Fruit fly (Drosophila melanogaster) whole organism, embryonic: ENCODE data around the gene RSG7.

Source experiments
- Abd-B ChIP-seq: fragments of 200-800 bp; sonication (Bioruptor generic); optimal IDR thresholded peaks from 2 replicates; lab custom pipeline; 2018; ENCODE audit warnings: missing biosample characterization, mild to moderate bottlenecking, missing genetic modification characterization, moderate library complexity
- CG10209 ChIP-seq: fragments of 200-800 bp; sonication (Bioruptor generic); optimal IDR thresholded peaks from 3 replicates; lab custom pipeline; 2017; ENCODE audit warnings: missing biosample characterization, mild to moderate bottlenecking, missing genetic modification characterization, missing genetic modification reagents
- CG10321 ChIP-seq: fragments of 200-800 bp; sonication (Bioruptor generic); IDR thresholded peaks from 2 replicates; pipeline ENCODE4 v1.3.6; 2022; ENCODE audit warnings: missing biosample characterization, missing genetic modification characterization
- CG11504 ChIP-seq: fragments of 200-800 bp; sonication (Bioruptor generic); optimal IDR thresholded peaks from 3 replicates; lab custom pipeline; 2019; ENCODE audit warnings: missing biosample characterization, mild to moderate bottlenecking, missing genetic modification characterization, moderate library complexity
- CG1233 ChIP-seq: fragments of 200-800 bp; sonication (Bioruptor generic); optimal IDR thresholded peaks from 4 replicates; lab custom pipeline; 2018; ENCODE audit warnings: missing biosample characterization, mild to moderate bottlenecking, missing genetic modification characterization
- CG14050 ChIP-seq: fragments of 200-800 bp; sonication (Bioruptor generic); IDR thresholded peaks from 3 replicates; pipeline ENCODE4 v1.3.6; 2022; ENCODE audit warnings: missing biosample characterization, missing genetic modification characterization
- CG16863 ChIP-seq: fragments of 200-800 bp; sonication (Bioruptor generic); optimal IDR thresholded peaks from 3 replicates; lab custom pipeline; 2016; ENCODE audit warnings: missing biosample characterization, missing genetic modification characterization
- CG17359 ChIP-seq: fragments of 200-800 bp; sonication (Bioruptor generic); optimal IDR thresholded peaks from 3 replicates; lab custom pipeline; 2018; ENCODE audit warnings: missing biosample characterization, mild to moderate bottlenecking, missing genetic modification characterization, moderate library complexity
- CG17361 ChIP-seq: fragments of 200-800 bp; sonication (Bioruptor generic); IDR thresholded peaks from 3 replicates; pipeline ENCODE4 v1.3.6; 2022; ENCODE audit warnings: missing biosample characterization, missing genetic modification characterization
- CG17829 ChIP-seq: fragments of 200-800 bp; optimal IDR thresholded peaks from 2 replicates; lab custom pipeline; 2019; ENCODE audit warnings: missing biosample characterization, mild to moderate bottlenecking, missing genetic modification characterization, moderate library complexity
- CG1792 ChIP-seq: fragments of 200-800 bp; sonication (Bioruptor generic); optimal IDR thresholded peaks from 2 replicates; lab custom pipeline; 2016; ENCODE audit warnings: missing biosample characterization, missing genetic modification characterization
- CG18262 ChIP-seq: fragments of 200-800 bp; optimal IDR thresholded peaks from 3 replicates; lab custom pipeline; 2019; ENCODE audit warnings: missing biosample characterization, mild to moderate bottlenecking, missing genetic modification characterization, moderate library complexity
- CG31441 ChIP-seq: fragments of 200-800 bp; sonication (Bioruptor generic); IDR thresholded peaks from 2 replicates; pipeline ENCODE4 v1.3.6; 2022; ENCODE audit warnings: missing biosample characterization, missing genetic modification characterization
- CG33557 ChIP-seq: fragments of 200-800 bp; sonication (Bioruptor generic); optimal IDR thresholded peaks from 2 replicates; lab custom pipeline; 2019; ENCODE audit warnings: missing biosample characterization, mild to moderate bottlenecking, missing genetic modification characterization, moderate library complexity
- CG6654 ChIP-seq: fragments of 200-800 bp; sonication (Bioruptor generic); optimal IDR thresholded peaks from 2 replicates; lab custom pipeline; 2017; ENCODE audit warnings: missing biosample characterization, mild to moderate bottlenecking, missing genetic modification characterization
- CG6683 ChIP-seq: fragments of 200-800 bp; sonication (Bioruptor generic); optimal IDR thresholded peaks from 2 replicates; lab custom pipeline; 2017; ENCODE audit warnings: missing biosample characterization, mild to moderate bottlenecking, missing genetic modification characterization, missing genetic modification reagents
- CG8290 ChIP-seq, 3 experiments: fragments of 200-800 bp; sonication (Bioruptor generic); optimal IDR thresholded peaks; 2 replicates each; lab custom pipeline; 2016 to 2019; ENCODE audit warnings: missing biosample characterization in 3 of 3, missing genetic modification characterization in 3 of 3, mild to moderate bottlenecking in 2 of 3, moderate library complexity in 1 of 3
- CG9609 ChIP-seq: fragments of 200-800 bp; sonication (Bioruptor generic); optimal IDR thresholded peaks from 3 replicates; lab custom pipeline; 2016; ENCODE audit warnings: missing biosample characterization, missing genetic modification characterization
- CoRest ChIP-seq: fragments of 200-800 bp; sonication (Bioruptor generic); optimal IDR thresholded peaks from 3 replicates; lab custom pipeline; 2018; ENCODE audit warnings: missing biosample characterization, mild to moderate bottlenecking, missing genetic modification characterization, moderate library complexity
- Drgx ChIP-seq: fragments of 200-800 bp; sonication (Bioruptor generic); IDR thresholded peaks from 2 replicates; pipeline ENCODE4 v1.3.6; 2022; ENCODE audit warnings: missing biosample characterization, missing genetic modification characterization
- ERR ChIP-seq: fragments of 200-800 bp; sonication (Bioruptor generic); optimal IDR thresholded peaks from 2 replicates; lab custom pipeline; 2016; ENCODE audit warnings: missing biosample characterization, missing genetic modification characterization
- Eip74EF ChIP-seq, 2 experiments: fragments of 200-800 bp in 1 of 2; fragments of >200 bp in 1 of 2; sonication (Bioruptor generic) in 1 of 2; optimal IDR thresholded peaks; 2 replicates each; lab custom pipeline; 2017 to 2019; ENCODE audit warnings: missing biosample characterization in 2 of 2, missing genetic modification characterization in 2 of 2, mild to moderate bottlenecking in 1 of 2, moderate library complexity in 1 of 2
- Hmr ChIP-seq: fragments of 200-800 bp; sonication (Bioruptor generic); optimal IDR thresholded peaks from 3 replicates; lab custom pipeline; 2017; ENCODE audit warnings: mild to moderate bottlenecking, missing biosample characterization, missing genetic modification reagents, missing genetic modification characterization
- Lhr ChIP-seq: fragments of 200-800 bp; sonication (Bioruptor generic); optimal IDR thresholded peaks from 3 replicates; lab custom pipeline; 2017; ENCODE audit warnings: mild to moderate bottlenecking, missing biosample characterization, missing genetic modification reagents, missing genetic modification characterization
- Opbp ChIP-seq: fragments of 200-800 bp; sonication (Bioruptor generic); IDR thresholded peaks from 3 replicates; pipeline ENCODE4 v1.3.6; 2022; ENCODE audit warnings: missing biosample characterization, missing genetic modification characterization; ENCODE audit not compliant: partially characterized antibody
- Side ChIP-seq: fragments of 200-800 bp; sonication (Bioruptor generic); optimal IDR thresholded peaks from 2 replicates; lab custom pipeline; 2016; ENCODE audit warnings: missing biosample characterization, missing genetic modification characterization
- Xrp1 ChIP-seq: fragments of 200-800 bp; sonication (Bioruptor generic); IDR thresholded peaks from 2 replicates; pipeline ENCODE4 v1.3.6; 2022; ENCODE audit warnings: missing biosample characterization, missing genetic modification characterization
- abd-A ChIP-seq: fragments of 200-800 bp; sonication (Bioruptor generic); optimal IDR thresholded peaks from 3 replicates; lab custom pipeline; 2019; ENCODE audit warnings: missing biosample characterization, mild to moderate bottlenecking, missing genetic modification characterization, moderate library complexity
- amos ChIP-seq: fragments of 200-800 bp; sonication (Bioruptor generic); IDR thresholded peaks from 2 replicates; pipeline ENCODE4 v1.3.6; 2022; ENCODE audit warnings: missing biosample characterization, missing genetic modification characterization; ENCODE audit not compliant: partially characterized antibody
- bcd ChIP-seq: fragments of 200-800 bp; sonication (Bioruptor generic); optimal IDR thresholded peaks from 2 replicates; lab custom pipeline; 2017; ENCODE audit warnings: missing biosample characterization, mild to moderate bottlenecking, missing genetic modification characterization
- ci ChIP-seq: fragments of 200-800 bp; sonication (Bioruptor generic); IDR thresholded peaks from 3 replicates; pipeline ENCODE4 v1.3.6; 2022; ENCODE audit warnings: missing biosample characterization, missing genetic modification characterization
- croc ChIP-seq: fragments of 200-800 bp; sonication (Bioruptor generic); conservative IDR thresholded peaks from 3 replicates; pipeline ENCODE4 v1.3.6; 2022; ENCODE audit warnings: missing biosample characterization, missing genetic modification characterization
- dati ChIP-seq: fragments of 200-800 bp; sonication (Bioruptor generic); IDR thresholded peaks from 2 replicates; pipeline ENCODE4 v1.3.6; 2022; ENCODE audit warnings: missing biosample characterization, missing genetic modification characterization
- dmrt11E ChIP-seq: fragments of 200-800 bp; sonication (Bioruptor generic); optimal IDR thresholded peaks from 3 replicates; lab custom pipeline; 2018; ENCODE audit warnings: missing biosample characterization, mild to moderate bottlenecking, missing genetic modification characterization, moderate library complexity
- dmrt99B ChIP-seq: fragments of 200-800 bp; sonication (Bioruptor generic); optimal IDR thresholded peaks from 2 replicates; lab custom pipeline; 2018; ENCODE audit warnings: missing biosample characterization, mild to moderate bottlenecking, missing genetic modification characterization, moderate library complexity
- dpn ChIP-seq, 2 experiments: fragments of 200-800 bp; sonication (Bioruptor generic); optimal IDR thresholded peaks; 3 replicates each; lab custom pipeline; 2016; ENCODE audit warnings: missing biosample characterization in 2 of 2, missing genetic modification characterization in 2 of 2
- esg ChIP-seq: fragments of 200-800 bp; sonication (Bioruptor generic); conservative IDR thresholded peaks from 2 replicates; pipeline ENCODE4 v1.3.6; 2022; ENCODE audit warnings: missing biosample characterization, missing genetic modification characterization
- ewg ChIP-seq: fragments of 200-800 bp; sonication (Bioruptor generic); optimal IDR thresholded peaks from 3 replicates; lab custom pipeline; 2017; ENCODE audit warnings: mild to moderate bottlenecking, missing biosample characterization, missing genetic modification reagents, missing genetic modification characterization
- gce ChIP-seq: fragments of 200-800 bp; sonication (Bioruptor generic); IDR thresholded peaks from 3 replicates; pipeline ENCODE4 v1.3.6; 2022; ENCODE audit warnings: missing biosample characterization, missing genetic modification characterization
- h ChIP-seq: fragments of >200 bp; optimal IDR thresholded peaks from 2 replicates; lab custom pipeline; 2017
- lab ChIP-seq: fragments of 200-800 bp; sonication (Bioruptor generic); optimal IDR thresholded peaks from 3 replicates; lab custom pipeline; 2017; ENCODE audit warnings: missing biosample characterization, missing genetic modification characterization, mild to moderate bottlenecking, moderate library complexity, missing genetic modification reagents
- mam ChIP-seq: fragments of 200-800 bp; sonication (Bioruptor generic); optimal IDR thresholded peaks from 3 replicates; lab custom pipeline; 2016; ENCODE audit warnings: missing biosample characterization, missing genetic modification characterization
- nau ChIP-seq: fragments of 200-800 bp; sonication (Bioruptor generic); optimal IDR thresholded peaks from 3 replicates; lab custom pipeline; 2017; ENCODE audit warnings: missing biosample characterization, mild to moderate bottlenecking, missing genetic modification characterization, missing genetic modification reagents
- oc ChIP-seq: fragments of 200-800 bp; sonication (Bioruptor generic); optimal IDR thresholded peaks from 2 replicates; lab custom pipeline; 2018; ENCODE audit warnings: missing biosample characterization, mild to moderate bottlenecking, missing genetic modification characterization, moderate library complexity
- odd ChIP-seq: fragments of 200-800 bp; sonication (Bioruptor generic); optimal IDR thresholded peaks from 2 replicates; lab custom pipeline; 2017; ENCODE audit warnings: missing biosample characterization, mild to moderate bottlenecking, missing genetic modification characterization
- ranshi ChIP-seq: fragments of 200-800 bp; sonication (Bioruptor generic); IDR thresholded peaks from 2 replicates; pipeline ENCODE4 v1.3.6; 2022; ENCODE audit warnings: missing biosample characterization, missing genetic modification characterization
- sr ChIP-seq: fragments of 200-800 bp; sonication (Bioruptor generic); IDR thresholded peaks from 3 replicates; pipeline ENCODE4 v1.3.6; 2022; ENCODE audit warnings: missing biosample characterization, missing genetic modification characterization
- stc ChIP-seq: fragments of 200-800 bp; sonication (Bioruptor generic); IDR thresholded peaks from 2 replicates; pipeline ENCODE4 v1.3.6; 2022; ENCODE audit warnings: missing biosample characterization, missing genetic modification characterization
- tgo ChIP-seq: fragments of 200-800 bp; sonication (Bioruptor generic); IDR thresholded peaks from 3 replicates; pipeline ENCODE4 v1.3.6; 2022; ENCODE audit warnings: missing biosample characterization, missing genetic modification characterization
- ttk ChIP-seq: fragments of 200-800 bp; sonication (Bioruptor generic); IDR thresholded peaks from 2 replicates; pipeline ENCODE4 v2.1.2; 2022; ENCODE audit warnings: missing biosample characterization, missing genetic modification characterization
- yki ChIP-seq: fragments of >200 bp; optimal IDR thresholded peaks from 3 replicates; lab custom pipeline; 2018

Gene RSG7

DNA sequence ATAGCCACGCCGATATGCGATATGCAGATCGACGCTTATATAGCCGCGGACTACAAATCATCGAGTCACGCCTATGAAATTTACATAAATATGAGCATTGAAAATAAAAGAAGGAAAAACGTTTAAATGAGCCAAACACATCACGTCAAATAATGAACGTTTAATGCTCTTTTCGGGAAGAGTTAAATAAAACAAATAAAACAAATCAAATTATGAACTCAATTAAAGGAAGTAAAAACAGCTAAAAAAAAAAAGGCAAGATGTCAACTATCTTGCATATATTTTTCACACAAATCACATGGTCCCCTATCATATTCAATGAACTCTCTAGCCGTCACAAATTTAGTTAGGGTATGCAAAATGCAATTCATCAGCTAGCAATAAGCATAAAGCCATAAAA is 23.4 kb upstream of the RSG7 start (continued):
- TF ChIP-seq CG1792 = no peak
- no peak for TF ChIP-seq ttk (GFP tag; lab: Robert Waterston, UW)
- peak; percentile 65 for TF ChIP-seq CG11504
- TF ChIP-seq stc (GFP tag; lab: Robert Waterston, UW) = peak; percentile 38; the same call in 1 of the 2 replicates
- 0 out of 2 replicates have a peak, but pooled peaks have one; percentile 6 for TF ChIP-seq esg (GFP tag; lab: Robert Waterston, UW)
- no peak for TF ChIP-seq ranshi (GFP tag; lab: Robert Waterston, UW)
- TF ChIP-seq ci (GFP tag; lab: Robert Waterston, UW) = peak; percentile 45; the same call in 1 of the 3 replicates
- TF ChIP-seq dmrt11E (tag; lab: Kevin White, UChicago) = no peak
- no peak for TF ChIP-seq gce (GFP tag; lab: Robert Waterston, UW)
- no peak for TF ChIP-seq CG1233
- TF ChIP-seq odd (GFP tag; lab: Kevin White, UChicago) = no peak
- no peak for TF ChIP-seq CG10321 (GFP tag; lab: Robert Waterston, UW)
- no peak for TF ChIP-seq ewg (GFP tag; lab: Kevin White, UChicago)
- no peak for TF ChIP-seq CG16863 (GFP tag; lab: Kevin White, UChicago)
- TF ChIP-seq Opbp (GFP tag; lab: Robert Waterston, UW) = no peak
- TF ChIP-seq CG31441 (GFP tag; lab: Robert Waterston, UW) = no peak
- TF ChIP-seq CG6654 = no peak
- TF ChIP-seq Eip74EF (GFP tag; optimal IDR thresholded peaks at IDR 0.05; lab: Kevin White, UChicago) = peak in 1 of 2 experiments; percentile 5
- no peak for TF ChIP-seq Side (GFP tag; lab: Kevin White, UChicago)
- TF ChIP-seq Drgx = no peak
- TF ChIP-seq oc (tag; lab: Kevin White, UChicago) = no peak
- TF ChIP-seq CG17361 = no peak
- TF ChIP-seq mam (GFP tag; lab: Kevin White, UChicago) = no peak
- TF ChIP-seq Hmr (GFP tag; lab: Kevin White, UChicago) = no peak
- TF ChIP-seq CG17829 (tag; lab: Kevin White, UChicago) = no peak
- TF ChIP-seq dati (GFP tag; lab: Robert Waterston, UW) = no peak
- TF ChIP-seq bcd (GFP tag; lab: Kevin White, UChicago) = no peak
- TF ChIP-seq Abd-B (GFP tag; lab: Kevin White, UChicago) = peak; percentile 5
- no peak for TF ChIP-seq amos (GFP tag; lab: Robert Waterston, UW)
- TF ChIP-seq CG10209 = no peak
- TF ChIP-seq tgo = peak; percentile 51; the same call in 1 of the 3 replicates
- TF ChIP-seq yki (lab: Kevin White, UChicago) = no peak
- TF ChIP-seq CG17359 (tag; lab: Kevin White, UChicago) = peak; percentile 33
- TF ChIP-seq CG6683 = no peak
- TF ChIP-seq dpn (GFP tag; optimal IDR thresholded peaks at IDR 0.05; lab: Kevin White, UChicago) = no peak
- TF ChIP-seq CG18262 (tag; lab: Kevin White, UChicago) = peak; percentile 17
- TF ChIP-seq Lhr = no peak
- TF ChIP-seq Xrp1 (GFP tag; lab: Robert Waterston, UW) = 0 out of 2 replicates have a peak, but pooled peaks have one; percentile 28
- TF ChIP-seq nau (GFP tag; lab: Kevin White, UChicago) = no peak
- TF ChIP-seq sr (GFP tag; lab: Robert Waterston, UW) = no peak
- no peak for TF ChIP-seq lab
- TF ChIP-seq h (lab: Kevin White, UChicago) = no peak
- TF ChIP-seq CG9609 (GFP tag; lab: Kevin White, UChicago) = no peak
- TF ChIP-seq dmrt99B (tag; lab: Kevin White, UChicago) = peak; percentile 66
- no peak for TF ChIP-seq ERR (GFP tag; lab: Kevin White, UChicago)
- no peak for TF ChIP-seq abd-A (tag; lab: Kevin White, UChicago)
- TF ChIP-seq croc (GFP tag; lab: Robert Waterston, UW) = no peak
- TF ChIP-seq CoRest (tag; lab: Kevin White, UChicago) = no peak
- TF ChIP-seq CG8290 (GFP tag; optimal IDR thresholded peaks at IDR 0.05; lab: Kevin White, UChicago) = no peak
- no peak for TF ChIP-seq CG8290 (tag; optimal IDR thresholded peaks at IDR 0.05; lab: Kevin White, UChicago)
- no peak for TF ChIP-seq CG33557
- TF ChIP-seq CG14050 = no peak
